Worm (Caenorhabditis elegans) whole organism, L4 larva: ENCODE results near the gene aagr-1.

ENCODE experiments used
- D1046.2 ChIP-seq: fragments of 200-800 bp; sonication (Bioruptor generic); IDR thresholded peaks from 2 replicates; pipeline ENCODE4 v1.3.6; 2022; ENCODE audit warnings: missing genetic modification characterization, missing compliant biosample characterization
- F49E8.2 ChIP-seq: sonication (generic microtip); optimal IDR thresholded peaks from 2 replicates; lab custom pipeline; 2016; ENCODE audit warnings: missing compliant biosample characterization, mild to moderate bottlenecking, missing genetic modification characterization, borderline replicate concordance
- R02D3.7 ChIP-seq: fragments of 150-350 bp; sonication (generic microtip); optimal IDR thresholded peaks from 3 replicates; lab custom pipeline; 2014; ENCODE audit warnings: missing biosample characterization, missing genetic modification characterization
- T26A8.4 ChIP-seq: fragments of 200-800 bp; sonication (Bioruptor generic); IDR thresholded peaks from 2 replicates; pipeline ENCODE4 v1.3.6; 2022; ENCODE audit warnings: missing genetic modification characterization, missing compliant biosample characterization
- ZK337.2 ChIP-seq: fragments of 200-800 bp; sonication (Bioruptor generic); IDR thresholded peaks from 2 replicates; pipeline ENCODE4 v1.3.6; 2022; ENCODE audit warnings: missing genetic modification reagents, missing genetic modification characterization, missing compliant biosample characterization
- aha-1 ChIP-seq: fragments of 150-350 bp; peaks from one replicate; lab custom pipeline; 2014; ENCODE audit warnings: missing biosample characterization, missing genetic modification characterization
- ceh-82 ChIP-seq: sonication (generic microtip); optimal IDR thresholded peaks from 2 replicates; lab custom pipeline; 2017; ENCODE audit warnings: missing biosample characterization, missing genetic modification characterization
- daf-16 ChIP-seq, 3 experiments: sonication (generic microtip); optimal IDR thresholded peaks; 2 replicates each; lab custom pipeline; 2016 to 2017; ENCODE audit warnings: missing genetic modification characterization in 3 of 3, missing genetic modification reagents in 3 of 3, mild to moderate bottlenecking in 2 of 3, missing compliant biosample characterization in 2 of 3, missing biosample characterization in 1 of 3, moderate library complexity in 1 of 3
- dmd-8 ChIP-seq: fragments of 200-800 bp; sonication (Bioruptor generic); IDR thresholded peaks from 2 replicates; pipeline ENCODE4 v1.3.6; 2022; ENCODE audit warnings: missing genetic modification characterization, missing compliant biosample characterization
- dmd-9 ChIP-seq: fragments of 200-800 bp; sonication (Bioruptor generic); IDR thresholded peaks from 2 replicates; pipeline ENCODE4 v1.3.6; 2022; ENCODE audit warnings: missing genetic modification reagents, missing genetic modification characterization, missing compliant biosample characterization
- egl-27 ChIP-seq: sonication (generic microtip); optimal IDR thresholded peaks from 3 replicates; lab custom pipeline; 2017; ENCODE audit warnings: missing biosample characterization, missing genetic modification reagents, missing genetic modification characterization
- gei-8 ChIP-seq: fragments of 200-800 bp; sonication (Bioruptor generic); optimal IDR thresholded peaks from 2 replicates; lab custom pipeline; 2018; ENCODE audit warnings: mild to moderate bottlenecking, missing genetic modification characterization, missing compliant biosample characterization
- lin-15B ChIP-seq: fragments of 150-350 bp; sonication (generic microtip); optimal IDR thresholded peaks from 3 replicates; lab custom pipeline; 2014; ENCODE audit warnings: missing biosample characterization, missing genetic modification characterization
- lin-29 ChIP-seq: fragments of 200-800 bp; sonication (Bioruptor generic); IDR thresholded peaks from 2 replicates; pipeline ENCODE4 v1.3.6; 2022; ENCODE audit warnings: missing genetic modification reagents, missing genetic modification characterization, missing compliant biosample characterization
- lsy-2 ChIP-seq, 2 experiments: fragments of 150-350 bp in 1 of 2; sonication (generic microtip) in 1 of 2; optimal IDR thresholded peaks; 2 replicates each; lab custom pipeline; 2014 to 2017; ENCODE audit warnings: missing biosample characterization in 2 of 2, missing genetic modification characterization in 2 of 2
- mep-1 ChIP-seq: fragments of 150-350 bp; sonication (generic microtip); optimal IDR thresholded peaks from 3 replicates; lab custom pipeline; 2014; ENCODE audit warnings: missing biosample characterization, missing genetic modification characterization
- mxl-2 ChIP-seq: fragments of 200-800 bp; sonication (Bioruptor generic); conservative IDR thresholded peaks from 2 replicates; pipeline ENCODE4 v1.3.6; 2022; ENCODE audit warnings: missing genetic modification reagents, missing genetic modification characterization, missing compliant biosample characterization
- nhr-237 ChIP-seq: sonication (generic microtip); optimal IDR thresholded peaks from 2 replicates; lab custom pipeline; 2017; ENCODE audit warnings: missing biosample characterization, missing genetic modification characterization
- nhr-28 ChIP-seq: fragments of 150-350 bp; optimal IDR thresholded peaks from 2 replicates; lab custom pipeline; 2014; ENCODE audit warnings: missing biosample characterization, missing genetic modification characterization
- nhr-6 ChIP-seq: fragments of 150-350 bp; optimal IDR thresholded peaks from 2 replicates; lab custom pipeline; 2014; ENCODE audit warnings: missing biosample characterization, missing genetic modification characterization
- pha-4 ChIP-seq, 2 experiments: fragments of 150-350 bp in 1 of 2; fragments of 200-800 bp in 1 of 2; sonication (Bioruptor generic) in 1 of 2; IDR thresholded peaks in 1 of 2; optimal IDR thresholded peaks in 1 of 2; 2 replicates each; pipeline versions ENCODE4 v1.3.6 to Lab custom; 2014 to 2022; ENCODE audit warnings: missing genetic modification characterization in 2 of 2, missing genetic modification reagents in 2 of 2, missing biosample characterization in 1 of 2, missing compliant biosample characterization in 1 of 2
- pqm-1 ChIP-seq: sonication (generic microtip); optimal IDR thresholded peaks from 2 replicates; lab custom pipeline; 2017; ENCODE audit warnings: missing biosample characterization, missing genetic modification characterization
- set-16 ChIP-seq: fragments of 200-800 bp; sonication (Bioruptor generic); IDR thresholded peaks from 2 replicates; pipeline ENCODE4 v1.3.6; 2022; ENCODE audit warnings: missing genetic modification reagents, missing genetic modification characterization, missing compliant biosample characterization
- snpc-1.2 ChIP-seq: fragments of 200-800 bp; sonication (Bioruptor generic); IDR thresholded peaks from 2 replicates; pipeline ENCODE4 v1.3.6; 2022; ENCODE audit warnings: missing genetic modification reagents, missing genetic modification characterization, missing compliant biosample characterization
- zfp-3 ChIP-seq: fragments of 200-800 bp; sonication (Bioruptor generic); conservative IDR thresholded peaks from 2 replicates; pipeline ENCODE4 v1.3.6; 2022; ENCODE audit warnings: missing genetic modification reagents, missing genetic modification characterization, missing compliant biosample characterization
- ztf-11 ChIP-seq: fragments of 150-350 bp; optimal IDR thresholded peaks from 2 replicates; lab custom pipeline; 2014; ENCODE audit warnings: missing biosample characterization, missing genetic modification characterization
- ztf-7 ChIP-seq: fragments of 150-350 bp; optimal IDR thresholded peaks from 2 replicates; lab custom pipeline; 2014; ENCODE audit warnings: missing biosample characterization, missing genetic modification characterization

The aagr-1 gene

ce11 chrIV:8355592-8355991 lies 10.7 kb upstream of the aagr-1 start, which contains the start of the genes F17E9.2 and col-116:
Gene F17E9.2 (plus strand): TSS chrIV:8355892.
Gene col-116 (plus strand): TSS chrIV:8355906.
- no peak for TF ChIP-seq F49E8.2
- no peak for TF ChIP-seq T26A8.4 (GFP tag; lab: Robert Waterston, UW)
- TF ChIP-seq pqm-1 (tag; lab: Kevin White, UChicago): no peak
- no peak for TF ChIP-seq lsy-2 (tag; optimal IDR thresholded peaks at IDR 0.05; lab: Kevin White, UChicago)
- no peak for TF ChIP-seq dmd-8 (GFP tag; lab: Robert Waterston, UW)
- no peak for TF ChIP-seq lin-15B (tag; lab: Kevin White, UChicago)
- TF ChIP-seq snpc-1.2 (GFP tag; lab: Robert Waterston, UW): no peak
- no peak for TF ChIP-seq mxl-2
- TF ChIP-seq pha-4 (GFP tag; IDR thresholded peaks at IDR 0.05; lab: Robert Waterston, UW): no peak
- no peak for TF ChIP-seq pha-4 (tag; optimal IDR thresholded peaks at IDR 0.05; lab: Kevin White, UChicago)
- TF ChIP-seq D1046.2: no peak
- no peak for TF ChIP-seq zfp-3 (GFP tag; lab: Robert Waterston, UW)
- no peak for TF ChIP-seq dmd-9
- TF ChIP-seq egl-27 (tag; lab: Kevin White, UChicago): no peak
- TF ChIP-seq ztf-7 (tag; lab: Kevin White, UChicago): no peak
- no peak for TF ChIP-seq gei-8 (GFP tag; lab: Kevin White, UChicago)

ce11 chrIV:8357299-8357698 lies 9.0 kb upstream of the aagr-1 start:
- TF ChIP-seq ztf-11 (tag; lab: Kevin White, UChicago) (no peak), set-16 (GFP tag; lab: Robert Waterston, UW) (peak; percentile 76; the same call in 1 of the 2 replicates)

- TF ChIP-seq daf-16 (GFP tag; optimal IDR thresholded peaks at IDR 0.05; lab: Kevin White, UChicago) (no peak), daf-16 (tag; optimal IDR thresholded peaks at IDR 0.05; lab: Kevin White, UChicago) (no peak), aha-1 (tag; lab: Kevin White, UChicago) (peak; percentile 35)
Observed at ce11 chrIV:8358492-8358891, 7.8 kb upstream of the aagr-1 start, which contains the start of gene D2096.13. Gene D2096.13 (minus strand): TSS chrIV:8358592.

ce11 chrIV:8359716-8360407 lies 6.5 kb upstream of the aagr-1 start, which contains the start of gene D2096.5:
Gene D2096.5 (minus strand): TSS chrIV:8359766.
- no peak for TF ChIP-seq daf-16 (GFP tag; optimal IDR thresholded peaks at IDR 0.05; lab: Kevin White, UChicago)
- peak; percentile 44 for TF ChIP-seq daf-16 (tag; optimal IDR thresholded peaks at IDR 0.05; lab: Kevin White, UChicago)
- TF ChIP-seq pha-4 (GFP tag; IDR thresholded peaks at IDR 0.05; lab: Robert Waterston, UW): no peak
- peak; percentile 29 for TF ChIP-seq pha-4 (tag; optimal IDR thresholded peaks at IDR 0.05; lab: Kevin White, UChicago)
- TF ChIP-seq aha-1 (tag; lab: Kevin White, UChicago): no peak
- TF ChIP-seq nhr-28 (tag; lab: Kevin White, UChicago): peak; percentile 29
- TF ChIP-seq R02D3.7 (tag; lab: Kevin White, UChicago): no peak
- TF ChIP-seq ZK337.2 (GFP tag; lab: Robert Waterston, UW): no peak

ce11 chrIV:8360817-8361216 lies 5.5 kb upstream of the aagr-1 start, which contains the start of gene sqv-1:
Gene sqv-1 (plus strand): TSS chrIV:8361117.
- TF ChIP-seq daf-16 (GFP tag; optimal IDR thresholded peaks at IDR 0.05; lab: Kevin White, UChicago) (no peak), daf-16 (tag; optimal IDR thresholded peaks at IDR 0.05; lab: Kevin White, UChicago) (peak; percentile 33), ceh-82 (no peak)
- TF ChIP-seq, all 104 proteins: peak for 1

- TF ChIP-seq nhr-6 (tag; lab: Kevin White, UChicago) (no peak), mep-1 (tag; lab: Kevin White, UChicago) (no peak), nhr-237 (tag; lab: Kevin White, UChicago) (no peak), egl-27 (tag; lab: Kevin White, UChicago) (no peak), lin-29 (no peak)
Observed at ce11 chrIV:8363163-8363562, 3.2 kb upstream of the aagr-1 start, which contains the start of gene D2096.12. Gene D2096.12 (plus strand): TSS chrIV:8363463.
